Fruit fly (Drosophila melanogaster) whole organism, embryonic: ENCODE data around the gene CG34251.

Source experiments
- Antp ChIP-seq: fragments of 200-800 bp; sonication (Bioruptor generic); optimal IDR thresholded peaks from 3 replicates; lab custom pipeline; 2016; ENCODE audit warnings: missing biosample characterization, missing genetic modification characterization
- Awh ChIP-seq: fragments of 200-800 bp; sonication (Bioruptor generic); IDR thresholded peaks from 2 replicates; pipeline ENCODE4, ENCODE4 v1.3.6; 2022; ENCODE audit warnings: missing biosample characterization, missing genetic modification characterization
- Blimp-1 ChIP-seq: fragments of 200-800 bp; sonication (Bioruptor generic); optimal IDR thresholded peaks from 3 replicates; lab custom pipeline; 2018; ENCODE audit warnings: missing biosample characterization, missing genetic modification characterization, mild to moderate bottlenecking, moderate library complexity, missing genetic modification reagents
- BtbVII ChIP-seq: fragments of 200-800 bp; sonication (Bioruptor generic); optimal IDR thresholded peaks from 3 replicates; lab custom pipeline; 2017; ENCODE audit warnings: missing biosample characterization, mild to moderate bottlenecking, missing genetic modification characterization
- CG11695 ChIP-seq: fragments of 200-800 bp; sonication (Bioruptor generic); IDR thresholded peaks from 3 replicates; pipeline ENCODE4 v1.3.6; 2022; ENCODE audit warnings: missing biosample characterization, missing genetic modification characterization
- CG12299 ChIP-seq: fragments of 200-800 bp; sonication (Bioruptor generic); optimal IDR thresholded peaks from 2 replicates; lab custom pipeline; 2018; ENCODE audit warnings: missing biosample characterization, mild to moderate bottlenecking, missing genetic modification characterization
- CG13123 ChIP-seq: fragments of 200-800 bp; sonication (Bioruptor generic); optimal IDR thresholded peaks from 2 replicates; lab custom pipeline; 2016; ENCODE audit warnings: missing biosample characterization, missing genetic modification characterization
- CG13296 ChIP-seq: fragments of 200-800 bp; sonication (Bioruptor generic); optimal IDR thresholded peaks from 3 replicates; lab custom pipeline; 2018; ENCODE audit warnings: missing biosample characterization, mild to moderate bottlenecking, missing genetic modification characterization
- CG13424 ChIP-seq: fragments of 200-800 bp; sonication (Bioruptor generic); optimal IDR thresholded peaks from 2 replicates; lab custom pipeline; 2019; ENCODE audit warnings: missing biosample characterization, mild to moderate bottlenecking, missing genetic modification characterization, moderate library complexity
- CG16863 ChIP-seq: fragments of 200-800 bp; sonication (Bioruptor generic); optimal IDR thresholded peaks from 3 replicates; lab custom pipeline; 2016; ENCODE audit warnings: missing biosample characterization, missing genetic modification characterization
- CG17359 ChIP-seq: fragments of 200-800 bp; sonication (Bioruptor generic); optimal IDR thresholded peaks from 3 replicates; lab custom pipeline; 2018; ENCODE audit warnings: missing biosample characterization, mild to moderate bottlenecking, missing genetic modification characterization, moderate library complexity
- CG3163 ChIP-seq: fragments of 200-800 bp; sonication (Bioruptor generic); optimal IDR thresholded peaks from 3 replicates; lab custom pipeline; 2016; ENCODE audit warnings: missing biosample characterization, missing genetic modification characterization
- CG3407 ChIP-seq: fragments of 200-800 bp; sonication (Bioruptor generic); optimal IDR thresholded peaks from 2 replicates; lab custom pipeline; 2018; ENCODE audit warnings: missing biosample characterization, mild to moderate bottlenecking, missing genetic modification characterization
- CG34422 ChIP-seq: fragments of 200-800 bp; sonication (Bioruptor generic); IDR thresholded peaks from 3 replicates; pipeline ENCODE4 v1.3.6; 2022; ENCODE audit warnings: missing biosample characterization, missing genetic modification characterization
- CG4730 ChIP-seq: fragments of 200-800 bp; sonication (Bioruptor generic); IDR thresholded peaks from 2 replicates; pipeline ENCODE4 v1.3.6; 2022; ENCODE audit warnings: missing biosample characterization, missing genetic modification characterization
- CG4854 ChIP-seq: fragments of 200-800 bp; sonication (Bioruptor generic); optimal IDR thresholded peaks from 2 replicates; lab custom pipeline; 2016; ENCODE audit warnings: missing biosample characterization, missing genetic modification characterization, inconsistent platforms
- CG8478 ChIP-seq: fragments of >200 bp; optimal IDR thresholded peaks from 2 replicates; lab custom pipeline; 2018
- CHES-1-like ChIP-seq: fragments of 200-800 bp; sonication (Bioruptor generic); optimal IDR thresholded peaks from 2 replicates; lab custom pipeline; 2016; ENCODE audit warnings: missing biosample characterization, missing genetic modification characterization
- Dip2 ChIP-seq: fragments of 200-800 bp; sonication (Bioruptor generic); IDR thresholded peaks from 2 replicates; pipeline ENCODE4 v1.3.6; 2022; ENCODE audit warnings: missing biosample characterization, missing genetic modification characterization
- E2f1 ChIP-seq: fragments of 200-800 bp; sonication (Bioruptor generic); IDR thresholded peaks from 2 replicates; pipeline ENCODE4 v1.3.6; 2022; ENCODE audit warnings: missing biosample characterization, missing genetic modification characterization
- ERR ChIP-seq: fragments of 200-800 bp; sonication (Bioruptor generic); optimal IDR thresholded peaks from 2 replicates; lab custom pipeline; 2016; ENCODE audit warnings: missing biosample characterization, missing genetic modification characterization
- Eip74EF ChIP-seq, 2 experiments: fragments of 200-800 bp in 1 of 2; fragments of >200 bp in 1 of 2; sonication (Bioruptor generic) in 1 of 2; optimal IDR thresholded peaks; 2 replicates each; lab custom pipeline; 2017 to 2019; ENCODE audit warnings: missing biosample characterization in 2 of 2, missing genetic modification characterization in 2 of 2, mild to moderate bottlenecking in 1 of 2, moderate library complexity in 1 of 2
- Gsc ChIP-seq: fragments of 200-800 bp; sonication (Bioruptor generic); IDR thresholded peaks from 2 replicates; pipeline ENCODE4 v1.3.6; 2022; ENCODE audit warnings: missing biosample characterization, missing genetic modification characterization
- HLH3B ChIP-seq: fragments of 200-800 bp; sonication (Bioruptor generic); IDR thresholded peaks from 2 replicates; pipeline ENCODE4 v1.3.6; 2022; ENCODE audit warnings: missing biosample characterization, missing genetic modification characterization
- Lpt ChIP-seq: fragments of >200 bp; optimal IDR thresholded peaks from 2 replicates; lab custom pipeline; 2018; ENCODE audit warnings: missing biosample characterization, missing genetic modification characterization
- Mrtf ChIP-seq: fragments of 200-800 bp; sonication (Bioruptor generic); IDR thresholded peaks from 3 replicates; pipeline ENCODE4 v1.3.6; 2022; ENCODE audit warnings: missing biosample characterization, missing genetic modification characterization
- Nf-YB ChIP-seq: fragments of 200-800 bp; sonication (Bioruptor generic); optimal IDR thresholded peaks from 3 replicates; lab custom pipeline; 2019; ENCODE audit warnings: missing biosample characterization, mild to moderate bottlenecking, missing genetic modification characterization, moderate library complexity
- Rx ChIP-seq: fragments of 200-800 bp; sonication (Bioruptor generic); IDR thresholded peaks from 2 replicates; pipeline ENCODE4 v1.3.6; 2022; ENCODE audit warnings: missing biosample characterization, missing genetic modification characterization
- Sin3A ChIP-seq: fragments of >200 bp; optimal IDR thresholded peaks from 2 replicates; lab custom pipeline; 2018
- amos ChIP-seq: fragments of 200-800 bp; sonication (Bioruptor generic); IDR thresholded peaks from 2 replicates; pipeline ENCODE4 v1.3.6; 2022; ENCODE audit warnings: missing biosample characterization, missing genetic modification characterization; ENCODE audit not compliant: partially characterized antibody
- ap ChIP-seq: fragments of 200-800 bp; sonication (Bioruptor generic); IDR thresholded peaks from 2 replicates; pipeline ENCODE4 v1.3.6; 2022; ENCODE audit warnings: missing biosample characterization, missing genetic modification characterization
- ato ChIP-seq: fragments of 200-800 bp; sonication (Bioruptor generic); IDR thresholded peaks from 2 replicates; pipeline ENCODE4 v1.3.6; 2022; ENCODE audit warnings: missing biosample characterization, missing genetic modification characterization; ENCODE audit not compliant: partially characterized antibody
- chif ChIP-seq, 2 experiments: fragments of 200-800 bp; sonication (Bioruptor generic); optimal IDR thresholded peaks; 3 replicates each; lab custom pipeline; 2016; ENCODE audit warnings: missing biosample characterization in 2 of 2, missing genetic modification characterization in 2 of 2
- croc ChIP-seq: fragments of 200-800 bp; sonication (Bioruptor generic); conservative IDR thresholded peaks from 3 replicates; pipeline ENCODE4 v1.3.6; 2022; ENCODE audit warnings: missing biosample characterization, missing genetic modification characterization
- da ChIP-seq: fragments of 200-800 bp; sonication (Bioruptor generic); optimal IDR thresholded peaks from 2 replicates; lab custom pipeline; 2016; ENCODE audit warnings: missing biosample characterization, missing genetic modification characterization
- danr ChIP-seq: fragments of 200-800 bp; sonication (Bioruptor generic); IDR thresholded peaks from 2 replicates; pipeline ENCODE4 v1.3.6; 2022; ENCODE audit warnings: missing biosample characterization, missing genetic modification characterization
- jumu ChIP-seq: fragments of 200-800 bp; sonication (Bioruptor generic); optimal IDR thresholded peaks from 3 replicates; lab custom pipeline; 2016; ENCODE audit warnings: missing biosample characterization, missing genetic modification characterization
- nmo ChIP-seq: fragments of 200-800 bp; sonication (Bioruptor generic); optimal IDR thresholded peaks from 2 replicates; lab custom pipeline; 2018; ENCODE audit warnings: missing biosample characterization, mild to moderate bottlenecking, missing genetic modification characterization, moderate library complexity
- nom ChIP-seq: fragments of 200-800 bp; sonication (Bioruptor generic); optimal IDR thresholded peaks from 2 replicates; lab custom pipeline; 2017; ENCODE audit warnings: missing biosample characterization, missing genetic modification characterization, mild to moderate bottlenecking, moderate library complexity, missing genetic modification reagents
- p53 ChIP-seq: fragments of 200-800 bp; sonication (Bioruptor generic); optimal IDR thresholded peaks from 2 replicates; lab custom pipeline; 2016; ENCODE audit warnings: missing biosample characterization, missing genetic modification characterization
- pita ChIP-seq: fragments of 200-800 bp; sonication (Bioruptor generic); optimal IDR thresholded peaks from 2 replicates; lab custom pipeline; 2017; ENCODE audit warnings: missing biosample characterization, mild to moderate bottlenecking, missing genetic modification characterization
- pros ChIP-seq: fragments of 200-800 bp; sonication (Bioruptor generic); optimal IDR thresholded peaks from 3 replicates; lab custom pipeline; 2019; ENCODE audit warnings: missing biosample characterization, mild to moderate bottlenecking, missing genetic modification characterization, moderate library complexity
- seq ChIP-seq: fragments of 200-800 bp; sonication (Bioruptor generic); IDR thresholded peaks from 2 replicates; pipeline ENCODE4 v1.3.6; 2022; ENCODE audit warnings: missing biosample characterization, missing genetic modification characterization
- ssp ChIP-seq: fragments of 200-800 bp; sonication (Bioruptor generic); IDR thresholded peaks from 2 replicates; pipeline ENCODE4 v1.3.6; 2022; ENCODE audit warnings: missing biosample characterization, missing genetic modification characterization
- tio ChIP-seq: fragments of 200-800 bp; sonication (Bioruptor generic); optimal IDR thresholded peaks from 2 replicates; lab custom pipeline; 2017; ENCODE audit warnings: missing biosample characterization, missing genetic modification characterization, inconsistent platforms
- trh ChIP-seq: fragments of 200-800 bp; sonication (Bioruptor generic); optimal IDR thresholded peaks from 2 replicates; lab custom pipeline; 2016; ENCODE audit warnings: missing biosample characterization, missing genetic modification characterization
- vvl ChIP-seq: fragments of 200-800 bp; sonication (Bioruptor generic); IDR thresholded peaks from 2 replicates; pipeline ENCODE4 v1.3.6; 2022; ENCODE audit warnings: missing biosample characterization, missing genetic modification characterization
- zen2 ChIP-seq: fragments of 200-800 bp; sonication (Bioruptor generic); IDR thresholded peaks from 3 replicates; pipeline ENCODE4 v1.3.6; 2022; ENCODE audit warnings: missing biosample characterization, missing genetic modification characterization; ENCODE audit not compliant: partially characterized antibody
- zfh1 ChIP-seq: fragments of 200-800 bp; sonication (Bioruptor generic); IDR thresholded peaks from 3 replicates; pipeline ENCODE4 v1.3.6; 2022; ENCODE audit warnings: missing biosample characterization, missing genetic modification characterization

Gene CG34251

dm6 chr3L:17653701-17654667 is 17.4 kb upstream of the CG34251 start, which contains the start of the genes Krn, Ndfip and CG7484 (continued):
- TF ChIP-seq CG3163 (GFP tag; lab: Kevin White, UChicago), result peak; percentile 60
- peak; percentile 94 for TF ChIP-seq amos (GFP tag; lab: Robert Waterston, UW)
- peak; percentile 71 for TF ChIP-seq CG13123
- TF ChIP-seq ato (GFP tag; lab: Robert Waterston, UW), result peak; percentile 27; the same call in 1 of the 2 replicates
- TF ChIP-seq CHES-1-like (GFP tag; lab: Kevin White, UChicago), result peak; percentile 86
- TF ChIP-seq CG13296 (GFP tag; lab: Kevin White, UChicago), result peak; percentile 80
- peak; percentile 86 for TF ChIP-seq CG34422 (GFP tag; lab: Robert Waterston, UW)
- peak; percentile 71 for TF ChIP-seq ap (GFP tag; lab: Robert Waterston, UW)
- TF ChIP-seq Sin3A (lab: Kevin White, UChicago), result peak; percentile 16
- TF ChIP-seq p53 (GFP tag; lab: Kevin White, UChicago), result peak; percentile 65
- TF ChIP-seq ssp (GFP tag; lab: Robert Waterston, UW), result peak; percentile 84
- peak; percentile 86 for TF ChIP-seq tio (GFP tag; lab: Kevin White, UChicago)
- TF ChIP-seq Blimp-1 (GFP tag; lab: Kevin White, UChicago), result peak; percentile 82
- TF ChIP-seq jumu (GFP tag; lab: Kevin White, UChicago), result peak; percentile 75
- TF ChIP-seq trh (GFP tag; lab: Kevin White, UChicago), result peak; percentile 67
- peak; percentile 69 for TF ChIP-seq danr
- TF ChIP-seq da (GFP tag; lab: Kevin White, UChicago), result peak; percentile 22
- peak; percentile 95 for TF ChIP-seq nmo (GFP tag; lab: Kevin White, UChicago)
- TF ChIP-seq Antp (GFP tag; lab: Kevin White, UChicago), result peak; percentile 77
- peak; percentile 78 for TF ChIP-seq Mrtf (GFP tag; lab: Robert Waterston, UW)
- TF ChIP-seq vvl (GFP tag; lab: Robert Waterston, UW), result peak; percentile 86
- TF ChIP-seq seq (GFP tag; lab: Robert Waterston, UW), result peak; percentile 73
- TF ChIP-seq nom, result peak; percentile 59
- TF ChIP-seq pita (GFP tag; lab: Kevin White, UChicago), result no peak
- TF ChIP-seq chif (GFP tag; optimal IDR thresholded peaks at IDR 0.05; lab: Kevin White, UChicago), result peak; percentile 54 to 76
- TF ChIP-seq BtbVII (GFP tag; lab: Kevin White, UChicago), result peak; percentile 36
- no peak for TF ChIP-seq pros (GFP tag; lab: Kevin White, UChicago)
- peak; percentile 76 for TF ChIP-seq HLH3B (GFP tag; lab: Robert Waterston, UW)
- TF ChIP-seq CG11695, result peak; percentile 82; the same call in 2 of the 3 replicates
- TF ChIP-seq ERR (GFP tag; lab: Kevin White, UChicago), result peak; percentile 63
- TF ChIP-seq CG3407 (GFP tag; lab: Kevin White, UChicago), result peak; percentile 65
- no peak for TF ChIP-seq Gsc (GFP tag; lab: Robert Waterston, UW)
- no peak for TF ChIP-seq Dip2
- TF ChIP-seq CG13424, result peak; percentile 95
- TF ChIP-seq Awh (GFP tag; lab: Robert Waterston, UW), result no peak
- peak; percentile 54 for TF ChIP-seq CG16863 (GFP tag; lab: Kevin White, UChicago)
- peak; percentile 73 for TF ChIP-seq Rx (GFP tag; lab: Robert Waterston, UW)
- TF ChIP-seq CG8478 (lab: Kevin White, UChicago), result no peak
- TF ChIP-seq zfh1 (GFP tag; lab: Robert Waterston, UW), result peak; percentile 81
- TF ChIP-seq CG12299, result peak; percentile 83
- TF ChIP-seq CG4854, result peak; percentile 52
- TF ChIP-seq zen2, result no peak; the same call in 2 of the 3 replicates
- TF ChIP-seq Eip74EF (GFP tag; optimal IDR thresholded peaks at IDR 0.05; lab: Kevin White, UChicago), result peak in 1 of 2 experiments; percentile 51
- no peak for TF ChIP-seq Lpt
- TF ChIP-seq Nf-YB (GFP tag; lab: Kevin White, UChicago), result peak; percentile 72
- peak; percentile 73 for TF ChIP-seq CG4730 (GFP tag; lab: Robert Waterston, UW)
- peak; percentile 84 for TF ChIP-seq E2f1 (GFP tag; lab: Robert Waterston, UW)
- peak; percentile 78 for TF ChIP-seq croc (GFP tag; lab: Robert Waterston, UW)
- peak; percentile 87 for TF ChIP-seq CG17359 (tag; lab: Kevin White, UChicago)
